Fruit fly (Drosophila melanogaster): ENCODE results near the gene Gr28b.

The Gr28b gene

dm6 chr2L:7420305-7421287, 41.5 kb downstream of the Gr28b start (continued):
- TF ChIP-seq mam (GFP tag; optimal IDR thresholded peaks at IDR 0.05) (peak; percentile 88), CG3163 (GFP tag; optimal IDR thresholded peaks at IDR 0.05) (peak; percentile 43), ttk (GFP tag; IDR thresholded peaks at IDR 0.05) (peak; percentile 53; the same call in 1 of the 2 replicates), CG17385 (GFP tag; optimal IDR thresholded peaks at IDR 0.05) (peak; percentile 68), CG31388 (GFP tag; optimal IDR thresholded peaks at IDR 0.05) (no peak), pb (GFP tag; optimal IDR thresholded peaks at IDR 0.05) (peak; percentile 28), B-H1 (GFP tag; IDR thresholded peaks at IDR 0.05) (no peak; the same call in 2 of the 3 replicates), gce (GFP tag; IDR thresholded peaks at IDR 0.05) (no peak), CG17328 (GFP tag; IDR thresholded peaks at IDR 0.05) (peak; percentile 59), nau (GFP tag; optimal IDR thresholded peaks at IDR 0.05) (no peak), Ptx1 (GFP tag; IDR thresholded peaks at IDR 0.05) (peak; percentile 69), CG11504 (tag; optimal IDR thresholded peaks at IDR 0.05) (peak; percentile 60), Ada2b (GFP tag; IDR thresholded peaks at IDR 0.05) (peak; percentile 70), CG3281 (GFP tag; optimal IDR thresholded peaks at IDR 0.05) (peak; percentile 68), Dp (GFP tag; optimal IDR thresholded peaks at IDR 0.05) (no peak), CG7357 (GFP tag; IDR thresholded peaks at IDR 0.05) (peak; percentile 65; the same call in 2 of the 3 replicates), scrt (GFP tag; optimal IDR thresholded peaks at IDR 0.05) (peak; percentile 73), kah (GFP tag; optimal IDR thresholded peaks at IDR 0.05) (no peak), sens (GFP tag) (peak; percentile 90), Neu2 (GFP tag; optimal IDR thresholded peaks at IDR 0.05; ENCODE audit: borderline replicate concordance) (no peak), CG16813 (GFP tag; IDR thresholded peaks at IDR 0.05; ENCODE audit: partially characterized antibody) (no peak), stc (GFP tag; IDR thresholded peaks at IDR 0.05) (no peak), Poxn (GFP tag; IDR thresholded peaks at IDR 0.05) (peak; percentile 29; the same call in 1 of the 2 replicates), Hmr (GFP tag; optimal IDR thresholded peaks at IDR 0.05) (peak; percentile 91), crol (GFP tag; IDR thresholded peaks at IDR 0.05) (0 out of 2 replicates have a peak, but pooled peaks have one; percentile 36), trem (tag; optimal IDR thresholded peaks at IDR 0.05) (no peak), CG15073 (GFP tag; optimal IDR thresholded peaks at IDR 0.05) (no peak), CG43689 (GFP tag; IDR thresholded peaks at IDR 0.05) (no peak), Hey (tag; optimal IDR thresholded peaks at IDR 0.05) (no peak), onecut (GFP tag; IDR thresholded peaks at IDR 0.05) (peak; percentile 38), Spps (tag; optimal IDR thresholded peaks at IDR 0.05) (no peak), Awh (GFP tag; IDR thresholded peaks at IDR 0.05) (0 out of 2 replicates have a peak, but pooled peaks have one; percentile 21), CG10654 (GFP tag; optimal IDR thresholded peaks at IDR 0.05) (no peak), CG3847 (GFP tag; IDR thresholded peaks at IDR 0.05) (peak; percentile 62; the same call in 1 of the 2 replicates), emc (GFP tag; optimal IDR thresholded peaks at IDR 0.05) (peak; percentile 45), CG31441 (GFP tag; IDR thresholded peaks at IDR 0.05) (peak; percentile 47; the same call in 1 of the 2 replicates), Fer3 (tag; optimal IDR thresholded peaks at IDR 0.05) (peak; percentile 71), CG4360 (GFP tag; IDR thresholded peaks at IDR 0.05) (peak; percentile 79), Dbx (GFP tag; IDR thresholded peaks at IDR 0.05) (peak; percentile 88), CG12155 (GFP tag; optimal IDR thresholded peaks at IDR 0.05) (peak; percentile 40), CG7963 (GFP tag; IDR thresholded peaks at IDR 0.05; ENCODE audit: partially characterized antibody) (no peak), CG1792 (GFP tag; optimal IDR thresholded peaks at IDR 0.05) (peak; percentile 72), CG12104 (GFP tag; optimal IDR thresholded peaks at IDR 0.05) (no peak), Ets97D (GFP tag; optimal IDR thresholded peaks at IDR 0.05) (no peak), sug (tag; optimal IDR thresholded peaks at IDR 0.05) (no peak), CG11723 (GFP tag; optimal IDR thresholded peaks at IDR 0.05) (no peak), Taf1 (GFP tag; IDR thresholded peaks at IDR 0.05) (peak; percentile 80), Dad (GFP tag; optimal IDR thresholded peaks at IDR 0.05) (no peak), danr (GFP tag; IDR thresholded peaks at IDR 0.05) (peak; percentile 37; the same call in 1 of the 2 replicates)
